Fruit fly (Drosophila melanogaster) whole organism, embryonic: ENCODE results near the gene smo.

Experiments
- Atf3 ChIP-seq: fragments of 200-800 bp; sonication (Bioruptor generic); optimal IDR thresholded peaks from 3 replicates; lab custom pipeline; 2016; ENCODE audit warnings: missing biosample characterization, missing genetic modification characterization
- CG10321 ChIP-seq: fragments of 200-800 bp; sonication (Bioruptor generic); IDR thresholded peaks from 2 replicates; pipeline ENCODE4 v1.3.6; 2022; ENCODE audit warnings: missing biosample characterization, missing genetic modification characterization
- CG10979 ChIP-seq: fragments of 200-800 bp; sonication (Bioruptor generic); optimal IDR thresholded peaks from 2 replicates; lab custom pipeline; 2018; ENCODE audit warnings: missing biosample characterization, mild to moderate bottlenecking, missing genetic modification characterization, moderate library complexity
- CG11560 ChIP-seq: fragments of 200-800 bp; sonication (Bioruptor generic); IDR thresholded peaks from 3 replicates; pipeline ENCODE4 v1.3.6; 2022; ENCODE audit warnings: missing biosample characterization, missing genetic modification characterization
- CG17802 ChIP-seq: fragments of 200-800 bp; sonication (Bioruptor generic); optimal IDR thresholded peaks from 2 replicates; lab custom pipeline; 2018; ENCODE audit warnings: missing biosample characterization, mild to moderate bottlenecking, missing genetic modification characterization, moderate library complexity
- CG2116 ChIP-seq: fragments of 200-800 bp; sonication (Bioruptor generic); optimal IDR thresholded peaks from 3 replicates; lab custom pipeline; 2018; ENCODE audit warnings: missing biosample characterization, mild to moderate bottlenecking, missing genetic modification characterization
- CG30431 ChIP-seq: fragments of 200-800 bp; sonication (Bioruptor generic); optimal IDR thresholded peaks from 2 replicates; lab custom pipeline; 2017; ENCODE audit warnings: missing biosample characterization, missing genetic modification characterization
- CG3065 ChIP-seq: fragments of 200-800 bp; sonication (Bioruptor generic); optimal IDR thresholded peaks from 2 replicates; lab custom pipeline; 2016; ENCODE audit warnings: missing biosample characterization, missing genetic modification characterization
- CG31388 ChIP-seq: fragments of 200-800 bp; sonication (Bioruptor generic); optimal IDR thresholded peaks from 2 replicates; lab custom pipeline; 2016; ENCODE audit warnings: missing biosample characterization, missing genetic modification characterization
- CG3163 ChIP-seq: fragments of 200-800 bp; sonication (Bioruptor generic); optimal IDR thresholded peaks from 3 replicates; lab custom pipeline; 2016; ENCODE audit warnings: missing biosample characterization, missing genetic modification characterization
- CG32772 ChIP-seq: fragments of 200-800 bp; sonication (Bioruptor generic); IDR thresholded peaks from 2 replicates; pipeline ENCODE4 v1.3.6; 2022; ENCODE audit warnings: missing biosample characterization, missing genetic modification characterization
- CG43689 ChIP-seq: fragments of 200-800 bp; sonication (Bioruptor generic); IDR thresholded peaks from 2 replicates; pipeline ENCODE4 v1.3.6; 2022; ENCODE audit warnings: missing biosample characterization, missing genetic modification characterization
- CG4854 ChIP-seq: fragments of 200-800 bp; sonication (Bioruptor generic); optimal IDR thresholded peaks from 2 replicates; lab custom pipeline; 2016; ENCODE audit warnings: missing biosample characterization, missing genetic modification characterization, inconsistent platforms
- CG7357 ChIP-seq: fragments of 200-800 bp; sonication (Bioruptor generic); IDR thresholded peaks from 3 replicates; pipeline ENCODE4 v1.3.6; 2022; ENCODE audit warnings: missing biosample characterization, missing genetic modification characterization
- CG7745 ChIP-seq: fragments of 200-800 bp; sonication (Bioruptor generic); optimal IDR thresholded peaks from 2 replicates; lab custom pipeline; 2018; ENCODE audit warnings: missing biosample characterization, mild to moderate bottlenecking, missing genetic modification characterization, moderate library complexity
- CG7928 ChIP-seq: fragments of 200-800 bp; sonication (Bioruptor generic); optimal IDR thresholded peaks from 2 replicates; lab custom pipeline; 2017; ENCODE audit warnings: missing biosample characterization, mild to moderate bottlenecking, missing genetic modification characterization
- CG9437 ChIP-seq: fragments of 200-800 bp; sonication (Bioruptor generic); optimal IDR thresholded peaks from 2 replicates; lab custom pipeline; 2018; ENCODE audit warnings: missing biosample characterization, mild to moderate bottlenecking, missing genetic modification characterization
- CG9727 ChIP-seq: fragments of 200-800 bp; sonication (Bioruptor generic); optimal IDR thresholded peaks from 3 replicates; lab custom pipeline; 2017; ENCODE audit warnings: missing biosample characterization, mild to moderate bottlenecking, missing genetic modification characterization
- CG9817 ChIP-seq: fragments of 200-800 bp; sonication (Bioruptor generic); optimal IDR thresholded peaks from 2 replicates; lab custom pipeline; 2018; ENCODE audit warnings: missing biosample characterization, mild to moderate bottlenecking, missing genetic modification characterization, moderate library complexity
- Chrac-16 ChIP-seq: fragments of 200-800 bp; sonication (Bioruptor generic); optimal IDR thresholded peaks from 3 replicates; lab custom pipeline; 2016; ENCODE audit warnings: missing biosample characterization, missing genetic modification characterization
- Dip3 ChIP-seq: fragments of 200-800 bp; sonication (Bioruptor generic); optimal IDR thresholded peaks from 3 replicates; lab custom pipeline; 2016; ENCODE audit warnings: missing biosample characterization, missing genetic modification characterization
- Doc2 ChIP-seq: fragments of 200-800 bp; sonication (Bioruptor generic); IDR thresholded peaks from 2 replicates; pipeline ENCODE4 v1.3.6; 2022; ENCODE audit warnings: missing biosample characterization, missing genetic modification characterization
- Doc3 ChIP-seq: fragments of 200-800 bp; sonication (Bioruptor generic); IDR thresholded peaks from 3 replicates; pipeline ENCODE4 v1.3.6; 2022; ENCODE audit warnings: missing biosample characterization, missing genetic modification characterization; ENCODE audit not compliant: partially characterized antibody
- Ets65A ChIP-seq: fragments of 200-800 bp; sonication (Bioruptor generic); peaks from one replicate; lab custom pipeline; 2016; ENCODE audit warnings: missing biosample characterization, missing genetic modification characterization
- HLH4C ChIP-seq: fragments of 200-800 bp; sonication (Bioruptor generic); IDR thresholded peaks from 3 replicates; pipeline ENCODE4 v1.3.6; 2022; ENCODE audit warnings: missing biosample characterization, missing genetic modification characterization; ENCODE audit not compliant: partially characterized antibody
- Nf-YA ChIP-seq: fragments of 200-800 bp; sonication (Bioruptor generic); IDR thresholded peaks from 2 replicates; pipeline ENCODE4 v1.3.6; 2022; ENCODE audit warnings: missing biosample characterization, missing genetic modification characterization
- Oli ChIP-seq: fragments of 200-800 bp; sonication (Bioruptor generic); optimal IDR thresholded peaks from 2 replicates; lab custom pipeline; 2018; ENCODE audit warnings: missing biosample characterization, mild to moderate bottlenecking, missing genetic modification characterization, moderate library complexity
- Stat92E ChIP-seq, 3 experiments: fragments of >200 bp in 2 of 3; fragments of 200-800 bp in 1 of 3; sonication (Bioruptor generic) in 1 of 3; optimal IDR thresholded peaks; 2 replicates each; lab custom pipeline; 2017 to 2019; ENCODE audit warnings: missing biosample characterization in 3 of 3, missing genetic modification characterization in 3 of 3, mild to moderate bottlenecking in 1 of 3, moderate library complexity in 1 of 3
- Tbp ChIP-seq: fragments of >200 bp; optimal IDR thresholded peaks from 2 replicates; lab custom pipeline; 2018; ENCODE audit warnings: missing biosample characterization, missing genetic modification characterization
- Vsx1 ChIP-seq: fragments of 200-800 bp; sonication (Bioruptor generic); optimal IDR thresholded peaks from 2 replicates; lab custom pipeline; 2017; ENCODE audit warnings: missing biosample characterization, mild to moderate bottlenecking, missing genetic modification characterization, missing genetic modification reagents
- Xbp1 ChIP-seq: fragments of 200-800 bp; sonication (Bioruptor generic); optimal IDR thresholded peaks from 3 replicates; lab custom pipeline; 2016; ENCODE audit warnings: missing biosample characterization, mild to moderate bottlenecking, missing genetic modification characterization
- btn ChIP-seq: fragments of 200-800 bp; sonication (Bioruptor generic); optimal IDR thresholded peaks from 2 replicates; lab custom pipeline; 2016; ENCODE audit warnings: missing biosample characterization, missing genetic modification characterization
- caup ChIP-seq: fragments of 200-800 bp; sonication (Bioruptor generic); optimal IDR thresholded peaks from 3 replicates; lab custom pipeline; 2017; ENCODE audit warnings: missing biosample characterization, mild to moderate bottlenecking, missing genetic modification characterization, moderate library complexity; ENCODE audit not compliant: severe bottlenecking
- chn ChIP-seq: fragments of 200-800 bp; sonication (Bioruptor generic); optimal IDR thresholded peaks from 2 replicates; lab custom pipeline; 2016; ENCODE audit warnings: missing biosample characterization, missing genetic modification characterization
- danr ChIP-seq: fragments of 200-800 bp; sonication (Bioruptor generic); IDR thresholded peaks from 2 replicates; pipeline ENCODE4 v1.3.6; 2022; ENCODE audit warnings: missing biosample characterization, missing genetic modification characterization
- ewg ChIP-seq: fragments of 200-800 bp; sonication (Bioruptor generic); optimal IDR thresholded peaks from 3 replicates; lab custom pipeline; 2017; ENCODE audit warnings: mild to moderate bottlenecking, missing biosample characterization, missing genetic modification reagents, missing genetic modification characterization
- gsb ChIP-seq: fragments of 200-800 bp; sonication (Bioruptor generic); IDR thresholded peaks from 2 replicates; pipeline ENCODE4 v1.3.6; 2022; ENCODE audit warnings: missing biosample characterization, missing genetic modification characterization
- gsb-n ChIP-seq: fragments of 200-800 bp; sonication (Bioruptor generic); optimal IDR thresholded peaks from 3 replicates; lab custom pipeline; 2018; ENCODE audit warnings: missing biosample characterization, mild to moderate bottlenecking, missing genetic modification characterization
- insv ChIP-seq, 2 experiments: fragments of 200-800 bp; sonication (Bioruptor generic); optimal IDR thresholded peaks; 3 replicates each; lab custom pipeline; 2016 to 2018; ENCODE audit warnings: missing biosample characterization in 2 of 2, missing genetic modification characterization in 2 of 2
- nau ChIP-seq: fragments of 200-800 bp; sonication (Bioruptor generic); optimal IDR thresholded peaks from 3 replicates; lab custom pipeline; 2017; ENCODE audit warnings: missing biosample characterization, mild to moderate bottlenecking, missing genetic modification characterization, missing genetic modification reagents
- pita ChIP-seq: fragments of 200-800 bp; sonication (Bioruptor generic); optimal IDR thresholded peaks from 2 replicates; lab custom pipeline; 2017; ENCODE audit warnings: missing biosample characterization, mild to moderate bottlenecking, missing genetic modification characterization
- pros ChIP-seq: fragments of 200-800 bp; sonication (Bioruptor generic); optimal IDR thresholded peaks from 3 replicates; lab custom pipeline; 2019; ENCODE audit warnings: missing biosample characterization, mild to moderate bottlenecking, missing genetic modification characterization, moderate library complexity
- ranshi ChIP-seq: fragments of 200-800 bp; sonication (Bioruptor generic); IDR thresholded peaks from 2 replicates; pipeline ENCODE4 v1.3.6; 2022; ENCODE audit warnings: missing biosample characterization, missing genetic modification characterization
- sisA ChIP-seq: fragments of 200-800 bp; sonication (Bioruptor generic); IDR thresholded peaks from 2 replicates; pipeline ENCODE4 v1.3.6; 2022; ENCODE audit warnings: missing biosample characterization, missing genetic modification characterization
- slou ChIP-seq: fragments of 200-800 bp; sonication (Bioruptor generic); optimal IDR thresholded peaks from 3 replicates; lab custom pipeline; 2016; ENCODE audit warnings: missing biosample characterization, missing genetic modification characterization
- sna ChIP-seq: fragments of 200-800 bp; sonication (Bioruptor generic); IDR thresholded peaks from 2 replicates; pipeline ENCODE4 v1.3.6; 2022; ENCODE audit warnings: missing biosample characterization, missing genetic modification characterization; ENCODE audit not compliant: partially characterized antibody
- trem ChIP-seq: fragments of 200-800 bp; optimal IDR thresholded peaks from 3 replicates; lab custom pipeline; 2019; ENCODE audit warnings: missing biosample characterization, mild to moderate bottlenecking, missing genetic modification characterization, moderate library complexity
- zfh1 ChIP-seq: fragments of 200-800 bp; sonication (Bioruptor generic); IDR thresholded peaks from 3 replicates; pipeline ENCODE4 v1.3.6; 2022; ENCODE audit warnings: missing biosample characterization, missing genetic modification characterization

smo gene

DNA sequence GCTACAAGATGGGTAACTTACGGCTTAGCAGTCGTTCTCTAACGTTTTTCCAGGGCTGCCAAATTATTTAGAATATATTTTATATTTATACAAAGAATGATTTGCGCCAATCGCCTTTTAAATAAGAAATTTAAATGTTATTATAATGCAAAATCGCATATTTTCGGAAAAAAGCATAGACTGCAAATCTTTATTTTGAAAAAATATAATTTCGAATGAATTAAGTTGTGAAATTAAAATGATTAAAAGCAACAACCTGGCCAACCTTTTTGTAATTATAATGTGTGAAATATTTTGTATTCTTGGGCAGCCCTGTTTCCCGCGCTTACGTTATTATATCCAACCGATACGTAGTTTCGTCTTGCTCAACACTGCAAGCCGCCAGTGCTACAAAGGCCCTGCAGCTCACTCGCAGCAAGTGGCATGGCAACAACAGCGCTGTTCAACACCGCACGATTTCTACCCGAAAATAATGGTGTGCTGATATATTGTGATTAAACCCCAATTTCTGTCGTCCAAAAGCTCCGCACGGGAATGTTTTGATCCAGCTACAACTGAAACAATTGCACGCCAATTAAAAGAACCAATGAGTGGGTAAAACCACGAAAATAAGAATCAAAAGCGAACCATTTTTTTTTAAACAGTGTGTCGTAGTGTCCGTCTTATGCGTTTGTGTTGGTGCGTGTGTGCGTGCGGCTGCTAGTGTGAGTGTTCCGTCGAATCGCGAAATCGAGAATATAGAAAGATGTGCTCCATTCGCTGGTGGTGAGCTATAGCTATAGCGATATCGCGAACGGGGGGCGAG lies 20.3 kb downstream of the smo start, which contains the start of gene Pi3K21B (continued):
- TF ChIP-seq CG43689 (GFP tag; lab: Robert Waterston, UW), result no peak; the same call in none of the 2 replicates
- TF ChIP-seq CG7745 (tag; lab: Kevin White, UChicago), result no peak
- peak; percentile 81 for TF ChIP-seq CG4854 (GFP tag; lab: Kevin White, UChicago)
- TF ChIP-seq CG31388 (GFP tag; lab: Kevin White, UChicago), result peak; percentile 82
- TF ChIP-seq Tbp (GFP tag; lab: Kevin White, UChicago), result no peak
- TF ChIP-seq sna (GFP tag; lab: Robert Waterston, UW), result 0 out of 2 replicates have a peak, but pooled peaks have one; percentile 12
- TF ChIP-seq CG32772 (GFP tag; lab: Robert Waterston, UW), result peak; percentile 82
- peak; percentile 99 for TF ChIP-seq CG7928 (GFP tag; lab: Kevin White, UChicago)
- TF ChIP-seq Ets65A, result peak; percentile 100
- TF ChIP-seq nau (GFP tag; lab: Kevin White, UChicago), result peak; percentile 54
- TF ChIP-seq trem (tag; lab: Kevin White, UChicago), result peak; percentile 94
- TF ChIP-seq gsb (GFP tag; lab: Robert Waterston, UW), result 0 out of 2 replicates have a peak, but pooled peaks have one; percentile 38
- peak; percentile 78 for TF ChIP-seq CG11560 (tag; lab: Robert Waterston, UW)
- TF ChIP-seq CG2116 (GFP tag; lab: Kevin White, UChicago), result peak; percentile 81
- TF ChIP-seq Dip3, result peak; percentile 95
- peak; percentile 91 for TF ChIP-seq caup
- peak; percentile 20; the same call in 1 of the 2 replicates for TF ChIP-seq CG10321 (GFP tag; lab: Robert Waterston, UW)
- TF ChIP-seq HLH4C (GFP tag; lab: Robert Waterston, UW), result no peak
- TF ChIP-seq gsb-n (tag; lab: Kevin White, UChicago), result peak; percentile 82
- peak; percentile 36 for TF ChIP-seq pros (GFP tag; lab: Kevin White, UChicago)
- TF ChIP-seq Oli (tag; lab: Kevin White, UChicago), result peak; percentile 86
- TF ChIP-seq ranshi, result peak; percentile 85; the same call in 1 of the 2 replicates
- TF ChIP-seq slou (GFP tag; lab: Kevin White, UChicago), result peak; percentile 88
- peak; percentile 100 for TF ChIP-seq CG9437
- peak; percentile 91 for TF ChIP-seq chn (GFP tag; lab: Kevin White, UChicago)
- peak; percentile 70 for TF ChIP-seq CG7357 (GFP tag; lab: Robert Waterston, UW)
- peak; percentile 68 for TF ChIP-seq CG17802 (tag; lab: Kevin White, UChicago)
- TF ChIP-seq Vsx1, result peak; percentile 61
- peak; percentile 90 for TF ChIP-seq zfh1 (GFP tag; lab: Robert Waterston, UW)
- peak in 1 of 2 experiments; percentile 74 for TF ChIP-seq insv (GFP tag; optimal IDR thresholded peaks at IDR 0.05; lab: Kevin White, UChicago)
- TF ChIP-seq danr (GFP tag; lab: Robert Waterston, UW), result 0 out of 2 replicates have a peak, but pooled peaks have one; percentile 31
- peak; percentile 87 for TF ChIP-seq CG9727 (GFP tag; lab: Kevin White, UChicago)
- TF ChIP-seq pita (GFP tag; lab: Kevin White, UChicago), result no peak
- peak; percentile 86 for TF ChIP-seq Atf3 (GFP tag; lab: Kevin White, UChicago)
- peak; percentile 70 for TF ChIP-seq CG3065 (GFP tag; lab: Kevin White, UChicago)
- TF ChIP-seq Chrac-16, result peak; percentile 92
- peak; percentile 95 for TF ChIP-seq Xbp1 (GFP tag; lab: Kevin White, UChicago)
- TF ChIP-seq CG10979 (tag; lab: Kevin White, UChicago), result peak; percentile 80
- TF ChIP-seq btn, result peak; percentile 69
- no peak for TF ChIP-seq Stat92E (GFP tag; optimal IDR thresholded peaks at IDR 0.05; lab: Kevin White, UChicago)
- peak; percentile 78 for TF ChIP-seq CG3163
- peak; percentile 93 for TF ChIP-seq CG9817
- TF ChIP-seq Nf-YA (GFP tag; lab: Robert Waterston, UW), result no peak; the same call in 1 of the 2 replicates
- peak; percentile 79 for TF ChIP-seq CG30431 (GFP tag; lab: Kevin White, UChicago)
- peak; percentile 74 for TF ChIP-seq ewg (GFP tag; lab: Kevin White, UChicago)
- TF ChIP-seq sisA (GFP tag; lab: Robert Waterston, UW), result peak; percentile 91
- TF ChIP-seq Doc2 (GFP tag; lab: Robert Waterston, UW), result no peak
- no peak for TF ChIP-seq Doc3
